Worm (Caenorhabditis elegans) whole organism, L1 larva: ENCODE results near the gene Y47D7A.7.

Source experiments
- ama-1 ChIP-seq: fragments of 150-350 bp; optimal IDR thresholded peaks from 2 replicates; lab custom pipeline; 2014
- egl-27 ChIP-seq, 2 experiments: fragments of 150-350 bp in 1 of 2; sonication (generic microtip); optimal IDR thresholded peaks; 3 replicates each; lab custom pipeline; 2017 to 2018; ENCODE audit warnings: missing biosample characterization in 2 of 2, missing genetic modification characterization in 2 of 2, missing genetic modification reagents in 2 of 2
- unc-98 ChIP-seq: fragments of 200-800 bp; sonication (Bioruptor generic); IDR thresholded peaks from 2 replicates; pipeline ENCODE4 v1.3.6; 2022; ENCODE audit warnings: missing genetic modification characterization, missing compliant biosample characterization

DNA sequence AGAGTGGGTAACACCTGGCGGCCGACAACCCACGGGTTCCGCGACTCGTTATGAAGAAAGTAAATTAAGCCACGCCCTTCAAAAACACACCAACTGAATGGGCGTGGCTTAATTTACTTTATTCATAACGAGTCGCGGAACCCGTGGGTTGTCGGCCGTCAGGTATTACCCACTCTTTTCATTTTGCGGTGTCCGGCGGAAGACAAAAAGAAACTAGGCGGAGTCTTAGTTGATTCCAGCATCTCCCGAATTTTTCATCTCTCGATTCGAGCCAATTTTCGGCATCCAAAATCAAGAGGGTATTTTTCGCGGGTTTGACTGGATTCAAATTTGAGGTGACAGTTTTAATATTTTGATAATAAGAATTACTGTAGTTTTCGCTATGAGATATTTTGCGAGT lies 28.0 kb upstream of the Y47D7A.7 start:
- TF ChIP-seq ama-1 (lab: Kevin White, UChicago): no peak
- TF ChIP-seq unc-98 (GFP tag; lab: Robert Waterston, UW): no peak
- TF ChIP-seq egl-27 (tag; optimal IDR thresholded peaks at IDR 0.05; lab: Kevin White, UChicago): no peak
